Worm (Caenorhabditis elegans): Measurements from ENCODE around the gene Y66D12A.21.

ce11 chrIII:11490221-11490620 lies 14.9 kb downstream of the Y66D12A.21 start:
- no peak for TF ChIP-seq ama-1 (optimal IDR thresholded peaks at IDR 0.05)
- TF ChIP-seq fos-1 (tag; optimal IDR thresholded peaks at IDR 0.05) = no peak
- no peak for TF ChIP-seq mab-5 (tag; optimal IDR thresholded peaks at IDR 0.05)
- no peak for TF ChIP-seq unc-62 (GFP tag; optimal IDR thresholded peaks at IDR 0.05)
- no peak for TF ChIP-seq R02D3.7 (tag; optimal IDR thresholded peaks at IDR 0.05)
